Worm (Caenorhabditis elegans) whole organism, young adult: ENCODE data around the gene mrpl-30.

ENCODE experiments used
- B0019.2 ChIP-seq: fragments of 200-800 bp; sonication (Bioruptor generic); conservative IDR thresholded peaks from 2 replicates; pipeline ENCODE4 v1.3.6; 2022; ENCODE audit warnings: missing genetic modification reagents, missing genetic modification characterization, missing compliant biosample characterization
- F49E8.2 ChIP-seq: sonication (generic microtip); optimal IDR thresholded peaks from 3 replicates; lab custom pipeline; 2017; ENCODE audit warnings: missing genetic modification characterization, mild to moderate bottlenecking, missing compliant biosample characterization, antibody characterized with exemption, moderate library complexity; ENCODE audit not compliant: insufficient read depth
- ama-1 ChIP-seq, 3 experiments: fragments of 150-350 bp in 1 of 3; sonication (generic microtip) in 2 of 3; optimal IDR thresholded peaks; 2 replicates each; lab custom pipeline; 2014 to 2018; ENCODE audit warnings: missing biosample characterization in 2 of 3, missing genetic modification characterization in 2 of 3, missing genetic modification reagents in 2 of 3
- attf-3 ChIP-seq: fragments of 200-800 bp; sonication (Bioruptor generic); conservative IDR thresholded peaks from 2 replicates; pipeline ENCODE4 v1.3.6; 2022; ENCODE audit warnings: missing genetic modification reagents, missing genetic modification characterization, missing compliant biosample characterization
- egrh-3 ChIP-seq: fragments of 200-800 bp; sonication (Bioruptor generic); IDR thresholded peaks from 2 replicates; pipeline ENCODE4 v1.3.6; 2022; ENCODE audit warnings: missing genetic modification reagents, missing genetic modification characterization, missing compliant biosample characterization
- hlh-12 ChIP-seq: sonication (generic microtip); optimal IDR thresholded peaks from 2 replicates; lab custom pipeline; 2016; ENCODE audit warnings: missing genetic modification characterization, missing compliant biosample characterization
- madf-3 ChIP-seq: fragments of 200-800 bp; sonication (Bioruptor generic); IDR thresholded peaks from 2 replicates; pipeline ENCODE4 v1.3.6; 2022; ENCODE audit warnings: missing genetic modification reagents, missing genetic modification characterization, missing compliant biosample characterization
- mcd-1 ChIP-seq: fragments of 200-800 bp; sonication (Bioruptor generic); IDR thresholded peaks from 2 replicates; pipeline ENCODE4 v1.3.6; 2022; ENCODE audit warnings: missing genetic modification reagents, missing genetic modification characterization, missing compliant biosample characterization
- mes-4 ChIP-seq: sonication (generic microtip); optimal IDR thresholded peaks from 2 replicates; lab custom pipeline; 2016; ENCODE audit warnings: missing genotype, missing genetic modification characterization, missing compliant biosample characterization
- nfya-1 ChIP-seq: sonication (generic microtip); optimal IDR thresholded peaks from 2 replicates; lab custom pipeline; 2017; ENCODE audit warnings: antibody characterized with exemption, missing compliant biosample characterization, missing genetic modification characterization, borderline replicate concordance; ENCODE audit not compliant: insufficient read depth
- nhr-27 ChIP-seq: fragments of 200-800 bp; sonication (Bioruptor generic); optimal IDR thresholded peaks from 2 replicates; lab custom pipeline; 2018; ENCODE audit warnings: mild to moderate bottlenecking, missing genetic modification characterization, moderate library complexity, missing compliant biosample characterization
- rec-8 ChIP-seq, 2 experiments: sonication (generic microtip); optimal IDR thresholded peaks; 2 replicates each; lab custom pipeline; 2016; ENCODE audit warnings: mild to moderate bottlenecking in 2 of 2, missing genetic modification characterization in 2 of 2, missing genetic modification reagents in 2 of 2, missing genotype in 2 of 2, missing biosample characterization in 1 of 2, missing compliant biosample characterization in 1 of 2, moderate library complexity in 1 of 2
- rpc-1 ChIP-seq, 2 experiments: fragments of 150-350 bp in 1 of 2; sonication (generic microtip) in 1 of 2; optimal IDR thresholded peaks; 2 replicates each; lab custom pipeline; 2014 to 2018; ENCODE audit warnings: missing biosample characterization in 1 of 2, missing genetic modification characterization in 1 of 2, missing genetic modification reagents in 1 of 2, missing genotype in 1 of 2
- unc-62 ChIP-seq: fragments of 150-350 bp; optimal IDR thresholded peaks from 2 replicates; lab custom pipeline; 2014; ENCODE audit warnings: missing biosample characterization, missing genetic modification reagents, missing genetic modification characterization

ce11 chrIII:2391704-2392103 is 19.1 kb downstream of the mrpl-30 start:
- TF ChIP-seq B0019.2 (GFP tag; lab: Robert Waterston, UW): no peak
- TF ChIP-seq F49E8.2: no peak
- TF ChIP-seq nhr-27 (tag; lab: Kevin White, UChicago): no peak
- TF ChIP-seq ama-1 (optimal IDR thresholded peaks at IDR 0.05; lab: Kevin White, UChicago): no peak
- TF ChIP-seq ama-1 (GFP tag; optimal IDR thresholded peaks at IDR 0.05; lab: Kevin White, UChicago): no peak
- TF ChIP-seq hlh-12 (tag; lab: Kevin White, UChicago): no peak
- no peak for TF ChIP-seq mes-4 (tag; lab: Kevin White, UChicago)
- no peak for TF ChIP-seq attf-3 (GFP tag; lab: Robert Waterston, UW)
- TF ChIP-seq rpc-1 (optimal IDR thresholded peaks at IDR 0.05; lab: Kevin White, UChicago): no peak
- TF ChIP-seq rpc-1 (tag; optimal IDR thresholded peaks at IDR 0.05; lab: Kevin White, UChicago): no peak
- TF ChIP-seq mcd-1 (GFP tag; lab: Robert Waterston, UW): no peak
- no peak for TF ChIP-seq nfya-1 (tag; lab: Kevin White, UChicago)
- no peak for TF ChIP-seq egrh-3 (GFP tag; lab: Robert Waterston, UW)
- TF ChIP-seq unc-62 (GFP tag; lab: Kevin White, UChicago): no peak
- no peak for TF ChIP-seq rec-8 (tag; optimal IDR thresholded peaks at IDR 0.05; lab: Kevin White, UChicago)
- TF ChIP-seq madf-3 (GFP tag; lab: Robert Waterston, UW): no peak
